Fruit fly (Drosophila melanogaster) S2 (cell line): ENCODE results near the gene Uch-L5.

Source experiments
- CG8478 ChIP-seq: fragments of >200 bp; optimal IDR thresholded peaks from 2 replicates; lab custom pipeline; 2018
- CTCF ChIP-seq, 2 experiments: fragments of >200 bp; optimal IDR thresholded peaks; 2 replicates each; lab custom pipeline; 2018

dm6 chr3L:9491331-9491730, 14.6 kb upstream of the Uch-L5 start:
- no peak for TF ChIP-seq CTCF (optimal IDR thresholded peaks at IDR 0.05; lab: Kevin White, UChicago)
- no peak for TF ChIP-seq CG8478 (lab: Kevin White, UChicago)
